Fruit fly (Drosophila melanogaster) whole organism, prepupa: ENCODE results near the gene CG14693.

ENCODE experiments used
- CG16779 ChIP-seq: fragments of 200-800 bp; sonication (Bioruptor generic); optimal IDR thresholded peaks from 3 replicates; lab custom pipeline; 2017; ENCODE audit warnings: missing biosample characterization, mild to moderate bottlenecking, missing genetic modification characterization
- Ets21C ChIP-seq: fragments of 200-800 bp; sonication (Bioruptor generic); optimal IDR thresholded peaks from 3 replicates; lab custom pipeline; 2016; ENCODE audit warnings: missing biosample characterization, missing genetic modification characterization

dm6 chr3R:10863446-10863819 is 48.6 kb upstream of the CG14693 start:
- TF ChIP-seq Ets21C (no peak), CG16779 (tag; lab: Kevin White, UChicago) (no peak)
